Fruit fly (Drosophila melanogaster) whole organism, embryonic: Measurements from ENCODE around the gene CG7766.

ENCODE experiments used
- Blimp-1 ChIP-seq: fragments of 200-800 bp; sonication (Bioruptor generic); optimal IDR thresholded peaks from 3 replicates; lab custom pipeline; 2018; ENCODE audit warnings: missing biosample characterization, missing genetic modification characterization, mild to moderate bottlenecking, moderate library complexity, missing genetic modification reagents
- BtbVII ChIP-seq: fragments of 200-800 bp; sonication (Bioruptor generic); optimal IDR thresholded peaks from 3 replicates; lab custom pipeline; 2017; ENCODE audit warnings: missing biosample characterization, mild to moderate bottlenecking, missing genetic modification characterization
- CG10321 ChIP-seq: fragments of 200-800 bp; sonication (Bioruptor generic); IDR thresholded peaks from 2 replicates; pipeline ENCODE4 v1.3.6; 2022; ENCODE audit warnings: missing biosample characterization, missing genetic modification characterization
- CG10654 ChIP-seq: fragments of 200-800 bp; sonication (Bioruptor generic); optimal IDR thresholded peaks from 2 replicates; lab custom pipeline; 2016; ENCODE audit warnings: missing biosample characterization, missing genetic modification characterization
- CG11093 ChIP-seq: fragments of 200-800 bp; sonication (Bioruptor generic); IDR thresholded peaks from 3 replicates; pipeline ENCODE4 v1.3.6; 2022; ENCODE audit warnings: missing biosample characterization, missing genetic modification characterization
- CG12104 ChIP-seq: fragments of 200-800 bp; sonication (Bioruptor generic); optimal IDR thresholded peaks from 3 replicates; lab custom pipeline; 2016; ENCODE audit warnings: missing biosample characterization, missing genetic modification characterization
- CG14050 ChIP-seq: fragments of 200-800 bp; sonication (Bioruptor generic); IDR thresholded peaks from 3 replicates; pipeline ENCODE4 v1.3.6; 2022; ENCODE audit warnings: missing biosample characterization, missing genetic modification characterization
- CG14860 ChIP-seq: fragments of 200-800 bp; sonication (Bioruptor generic); IDR thresholded peaks from 3 replicates; pipeline ENCODE4 v1.3.6; 2022; ENCODE audit warnings: missing biosample characterization, missing genetic modification characterization; ENCODE audit not compliant: partially characterized antibody
- CG15601 ChIP-seq: fragments of 200-800 bp; sonication (Bioruptor generic); optimal IDR thresholded peaks from 3 replicates; lab custom pipeline; 2019; ENCODE audit warnings: missing biosample characterization, mild to moderate bottlenecking, missing genetic modification characterization, moderate library complexity
- CG1647 ChIP-seq: fragments of 200-800 bp; sonication (Bioruptor generic); optimal IDR thresholded peaks from 3 replicates; lab custom pipeline; 2016; ENCODE audit warnings: missing biosample characterization, missing genetic modification characterization
- CG16813 ChIP-seq: fragments of 200-800 bp; sonication (Bioruptor generic); IDR thresholded peaks from 3 replicates; pipeline ENCODE4 v1.3.6; 2022; ENCODE audit warnings: missing biosample characterization, missing genetic modification characterization; ENCODE audit not compliant: partially characterized antibody
- CG18011 ChIP-seq: fragments of 200-800 bp; sonication (Bioruptor generic); optimal IDR thresholded peaks from 2 replicates; lab custom pipeline; 2017; ENCODE audit warnings: missing biosample characterization, missing genetic modification characterization, mild to moderate bottlenecking, moderate library complexity, missing genotype
- CG1832 ChIP-seq: fragments of 200-800 bp; sonication (Bioruptor generic); optimal IDR thresholded peaks from 2 replicates; lab custom pipeline; 2017; ENCODE audit warnings: missing biosample characterization, mild to moderate bottlenecking, missing genetic modification characterization, inconsistent platforms
- CG18764 ChIP-seq: fragments of 200-800 bp; sonication (Bioruptor generic); optimal IDR thresholded peaks from 3 replicates; lab custom pipeline; 2016; ENCODE audit warnings: missing biosample characterization, missing genetic modification characterization
- CG2889 ChIP-seq: fragments of 200-800 bp; sonication (Bioruptor generic); IDR thresholded peaks from 3 replicates; pipeline ENCODE4 v1.3.6; 2022; ENCODE audit warnings: missing biosample characterization, missing genetic modification characterization
- CG31365 ChIP-seq: fragments of 200-800 bp; sonication (Bioruptor generic); optimal IDR thresholded peaks from 2 replicates; lab custom pipeline; 2018; ENCODE audit warnings: missing biosample characterization, mild to moderate bottlenecking, missing genetic modification characterization
- CG3163 ChIP-seq: fragments of 200-800 bp; sonication (Bioruptor generic); optimal IDR thresholded peaks from 3 replicates; lab custom pipeline; 2016; ENCODE audit warnings: missing biosample characterization, missing genetic modification characterization
- CG42726 ChIP-seq: fragments of 200-800 bp; sonication (Bioruptor generic); IDR thresholded peaks from 2 replicates; pipeline ENCODE4 v1.3.6; 2022; ENCODE audit warnings: missing biosample characterization, missing genetic modification characterization; ENCODE audit not compliant: partially characterized antibody
- CG4282 ChIP-seq: fragments of 200-800 bp; sonication (Bioruptor generic); optimal IDR thresholded peaks from 2 replicates; lab custom pipeline; 2016; ENCODE audit warnings: missing biosample characterization, missing genetic modification characterization
- CG4328 ChIP-seq: fragments of 200-800 bp; sonication (Bioruptor generic); optimal IDR thresholded peaks from 3 replicates; lab custom pipeline; 2017; ENCODE audit warnings: missing biosample characterization, missing genetic modification reagents, missing genetic modification characterization
- CG4854 ChIP-seq: fragments of 200-800 bp; sonication (Bioruptor generic); optimal IDR thresholded peaks from 2 replicates; lab custom pipeline; 2016; ENCODE audit warnings: missing biosample characterization, missing genetic modification characterization, inconsistent platforms
- CG7271 ChIP-seq: fragments of 200-800 bp; sonication (Bioruptor generic); optimal IDR thresholded peaks from 2 replicates; lab custom pipeline; 2018; ENCODE audit warnings: missing biosample characterization, mild to moderate bottlenecking, missing genetic modification characterization, moderate library complexity
- CG7372 ChIP-seq: fragments of 200-800 bp; sonication (Bioruptor generic); IDR thresholded peaks from 2 replicates; pipeline ENCODE4 v1.3.6; 2022; ENCODE audit warnings: missing biosample characterization, missing genetic modification characterization
- CG8290 ChIP-seq, 3 experiments: fragments of 200-800 bp; sonication (Bioruptor generic); optimal IDR thresholded peaks; 2 replicates each; lab custom pipeline; 2016 to 2019; ENCODE audit warnings: missing biosample characterization in 3 of 3, missing genetic modification characterization in 3 of 3, mild to moderate bottlenecking in 2 of 3, moderate library complexity in 1 of 3
- CG9727 ChIP-seq: fragments of 200-800 bp; sonication (Bioruptor generic); optimal IDR thresholded peaks from 3 replicates; lab custom pipeline; 2017; ENCODE audit warnings: missing biosample characterization, mild to moderate bottlenecking, missing genetic modification characterization
- CG9797 ChIP-seq: fragments of 200-800 bp; sonication (Bioruptor generic); optimal IDR thresholded peaks from 3 replicates; lab custom pipeline; 2018; ENCODE audit warnings: missing biosample characterization, mild to moderate bottlenecking, missing genetic modification characterization
- Dfd ChIP-seq, 2 experiments: fragments of >200 bp; optimal IDR thresholded peaks; 2 replicates each; lab custom pipeline; 2017; ENCODE audit warnings: missing biosample characterization in 2 of 2, missing genetic modification characterization in 2 of 2
- Fer3 ChIP-seq: fragments of 200-800 bp; sonication (Bioruptor generic); optimal IDR thresholded peaks from 2 replicates; lab custom pipeline; 2018; ENCODE audit warnings: missing biosample characterization, mild to moderate bottlenecking, missing genetic modification characterization, moderate library complexity
- Hr3 ChIP-seq: fragments of 200-800 bp; sonication (Bioruptor generic); optimal IDR thresholded peaks from 3 replicates; lab custom pipeline; 2016; ENCODE audit warnings: missing biosample characterization, missing genetic modification characterization
- Hr51 ChIP-seq, 2 experiments: fragments of 200-800 bp; sonication (Bioruptor generic); optimal IDR thresholded peaks; 2 replicates in 1 of 2; 3 replicates in 1 of 2; lab custom pipeline; 2016 to 2018; ENCODE audit warnings: missing biosample characterization in 2 of 2, missing genetic modification characterization in 2 of 2, mild to moderate bottlenecking in 1 of 2, moderate library complexity in 1 of 2
- NC2β ChIP-seq: fragments of 200-800 bp; sonication (Bioruptor generic); optimal IDR thresholded peaks from 2 replicates; lab custom pipeline; 2016; ENCODE audit warnings: missing biosample characterization, missing genetic modification characterization
- Six4 ChIP-seq: fragments of 200-800 bp; sonication (Bioruptor generic); optimal IDR thresholded peaks from 2 replicates; lab custom pipeline; 2016; ENCODE audit warnings: missing biosample characterization, missing genetic modification characterization
- Sry-β ChIP-seq: fragments of 200-800 bp; sonication (Bioruptor generic); optimal IDR thresholded peaks from 2 replicates; lab custom pipeline; 2018; ENCODE audit warnings: missing biosample characterization, mild to moderate bottlenecking, missing genetic modification characterization, moderate library complexity
- ash1 ChIP-seq: fragments of 200-800 bp; sonication (Bioruptor generic); optimal IDR thresholded peaks from 2 replicates; lab custom pipeline; 2018; ENCODE audit warnings: missing biosample characterization, mild to moderate bottlenecking, missing genetic modification characterization
- bbx ChIP-seq: fragments of 200-800 bp; sonication (Bioruptor generic); IDR thresholded peaks from 2 replicates; pipeline ENCODE4 v1.3.6; 2022; ENCODE audit warnings: missing biosample characterization, missing genetic modification characterization; ENCODE audit not compliant: partially characterized antibody
- bowl ChIP-seq: fragments of 200-800 bp; sonication (Bioruptor generic); IDR thresholded peaks from 2 replicates; pipeline ENCODE4 v1.3.6; 2022; ENCODE audit warnings: missing biosample characterization, missing genetic modification characterization
- chn ChIP-seq: fragments of 200-800 bp; sonication (Bioruptor generic); optimal IDR thresholded peaks from 2 replicates; lab custom pipeline; 2016; ENCODE audit warnings: missing biosample characterization, missing genetic modification characterization
- dpn ChIP-seq, 2 experiments: fragments of 200-800 bp; sonication (Bioruptor generic); optimal IDR thresholded peaks; 3 replicates each; lab custom pipeline; 2016; ENCODE audit warnings: missing biosample characterization in 2 of 2, missing genetic modification characterization in 2 of 2
- emc ChIP-seq: fragments of 200-800 bp; sonication (Bioruptor generic); optimal IDR thresholded peaks from 2 replicates; lab custom pipeline; 2016; ENCODE audit warnings: missing biosample characterization, missing genetic modification characterization
- en ChIP-seq: fragments of 200-800 bp; sonication (Bioruptor generic); optimal IDR thresholded peaks from 2 replicates; lab custom pipeline; 2016; ENCODE audit warnings: missing biosample characterization, missing genetic modification characterization
- eyg ChIP-seq: fragments of 200-800 bp; sonication (Bioruptor generic); optimal IDR thresholded peaks from 3 replicates; lab custom pipeline; 2016; ENCODE audit warnings: missing biosample characterization, missing genetic modification characterization
- lola ChIP-seq, 3 experiments: fragments of >200 bp in 2 of 3; fragments of 200-800 bp in 1 of 3; sonication (Bioruptor generic) in 1 of 3; optimal IDR thresholded peaks; 2 replicates each; lab custom pipeline; 2017 to 2019; ENCODE audit warnings: missing biosample characterization in 3 of 3, missing genetic modification characterization in 3 of 3, mild to moderate bottlenecking in 1 of 3, moderate library complexity in 1 of 3
- odd ChIP-seq: fragments of 200-800 bp; sonication (Bioruptor generic); optimal IDR thresholded peaks from 2 replicates; lab custom pipeline; 2017; ENCODE audit warnings: missing biosample characterization, mild to moderate bottlenecking, missing genetic modification characterization
- p53 ChIP-seq: fragments of 200-800 bp; sonication (Bioruptor generic); optimal IDR thresholded peaks from 2 replicates; lab custom pipeline; 2016; ENCODE audit warnings: missing biosample characterization, missing genetic modification characterization
- ro ChIP-seq: fragments of 200-800 bp; sonication (Bioruptor generic); IDR thresholded peaks from 2 replicates; pipeline ENCODE4 v1.3.6; 2022; ENCODE audit warnings: missing biosample characterization, missing genetic modification characterization
- sens ChIP-seq: fragments of 200-800 bp; sonication (Bioruptor generic); peaks from one replicate; lab custom pipeline; 2016; ENCODE audit warnings: missing biosample characterization, missing genetic modification characterization
- so ChIP-seq: fragments of 200-800 bp; sonication (Bioruptor generic); IDR thresholded peaks from 3 replicates; pipeline ENCODE4 v1.3.6; 2022; ENCODE audit warnings: missing biosample characterization, missing genetic modification characterization
- ttk ChIP-seq: fragments of 200-800 bp; sonication (Bioruptor generic); IDR thresholded peaks from 2 replicates; pipeline ENCODE4 v2.1.2; 2022; ENCODE audit warnings: missing biosample characterization, missing genetic modification characterization
- tup ChIP-seq: fragments of 200-800 bp; sonication (Bioruptor generic); optimal IDR thresholded peaks from 2 replicates; lab custom pipeline; 2016; ENCODE audit warnings: missing biosample characterization, mild to moderate bottlenecking, missing genetic modification characterization, moderate library complexity
- zen2 ChIP-seq: fragments of 200-800 bp; sonication (Bioruptor generic); IDR thresholded peaks from 3 replicates; pipeline ENCODE4 v1.3.6; 2022; ENCODE audit warnings: missing biosample characterization, missing genetic modification characterization; ENCODE audit not compliant: partially characterized antibody

The CG7766 gene

DNA sequence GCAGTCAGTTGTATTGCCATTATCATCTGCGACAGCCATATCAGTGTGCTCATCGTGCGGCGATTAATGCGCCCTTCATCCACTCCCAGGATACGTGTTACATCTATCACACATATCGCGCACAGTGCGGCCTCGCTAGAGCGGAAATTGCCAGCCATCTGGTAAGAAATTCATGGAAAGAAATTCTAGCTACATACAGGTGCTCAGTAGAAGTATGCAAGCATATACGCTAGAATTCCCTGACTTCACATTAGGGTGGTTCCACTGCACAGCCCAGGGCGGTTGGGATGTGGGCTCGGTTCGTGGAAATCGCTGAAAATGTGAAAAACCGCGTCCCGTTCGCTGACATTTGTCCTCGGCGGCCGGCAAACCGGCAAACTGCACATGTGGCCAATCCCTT lies 37.7 kb upstream of the CG7766 start (continued):
- TF ChIP-seq CG14050 (GFP tag; lab: Robert Waterston, UW) (peak; percentile 75), chn (GFP tag; lab: Kevin White, UChicago) (peak; percentile 78), ro (GFP tag; lab: Robert Waterston, UW) (peak; percentile 80), eyg (GFP tag; lab: Kevin White, UChicago) (no peak), CG2889 (GFP tag; lab: Robert Waterston, UW) (peak; percentile 63; the same call in 2 of the 3 replicates), CG4854 (GFP tag; lab: Kevin White, UChicago) (peak; percentile 58), odd (GFP tag; lab: Kevin White, UChicago) (no peak), bowl (GFP tag; lab: Robert Waterston, UW) (0 out of 2 replicates have a peak, but pooled peaks have one; percentile 48), bbx (GFP tag; lab: Robert Waterston, UW) (no peak), CG42726 (GFP tag; lab: Robert Waterston, UW) (no peak), lola (GFP tag; optimal IDR thresholded peaks at IDR 0.05; lab: Kevin White, UChicago) (peak in 1 of 3 experiments; percentile 67), CG11093 (peak; percentile 80), CG7271 (tag; lab: Kevin White, UChicago) (no peak), CG9797 (GFP tag; lab: Kevin White, UChicago) (no peak), CG12104 (GFP tag; lab: Kevin White, UChicago) (peak; percentile 34), dpn (GFP tag; optimal IDR thresholded peaks at IDR 0.05; lab: Kevin White, UChicago) (peak; percentile 72 to 76), CG4328 (GFP tag; lab: Kevin White, UChicago) (peak; percentile 2), p53 (no peak), CG1832 (no peak), tup (GFP tag; lab: Kevin White, UChicago) (no peak), CG18764 (GFP tag; lab: Kevin White, UChicago) (peak; percentile 13), CG10654 (GFP tag; lab: Kevin White, UChicago) (peak; percentile 64), CG16813 (GFP tag; lab: Robert Waterston, UW) (no peak), emc (GFP tag; lab: Kevin White, UChicago) (no peak), sens (GFP tag; lab: Kevin White, UChicago) (peak; percentile 94), so (peak; percentile 55; the same call in 1 of the 3 replicates), CG9727 (GFP tag; lab: Kevin White, UChicago) (peak; percentile 74), Blimp-1 (GFP tag; lab: Kevin White, UChicago) (peak; percentile 67), Fer3 (peak; percentile 53), CG7372 (peak; percentile 72), Hr51 (GFP tag; optimal IDR thresholded peaks at IDR 0.05; lab: Kevin White, UChicago) (peak; percentile 23 to 60), BtbVII (peak; percentile 18), CG4282 (GFP tag; lab: Kevin White, UChicago) (no peak), CG1647 (GFP tag; lab: Kevin White, UChicago) (no peak), NC2β (GFP tag; lab: Kevin White, UChicago) (peak; percentile 72), ttk (GFP tag; lab: Robert Waterston, UW) (peak; percentile 83), CG31365 (tag; lab: Kevin White, UChicago) (peak; percentile 21), CG15601 (peak; percentile 55), Hr3 (GFP tag; lab: Kevin White, UChicago) (peak; percentile 65), CG8290 (GFP tag; optimal IDR thresholded peaks at IDR 0.05; lab: Kevin White, UChicago) (peak; percentile 61), CG8290 (tag; optimal IDR thresholded peaks at IDR 0.05; lab: Kevin White, UChicago) (peak in 1 of 2 experiments; percentile 8), en (GFP tag; lab: Kevin White, UChicago) (no peak), CG3163 (GFP tag; lab: Kevin White, UChicago) (peak; percentile 14), Dfd (GFP tag; optimal IDR thresholded peaks at IDR 0.05; lab: Kevin White, UChicago) (no peak), CG10321 (no peak), CG14860 (GFP tag; lab: Robert Waterston, UW) (no peak), ash1 (GFP tag; lab: Kevin White, UChicago) (no peak), Sry-β (GFP tag; lab: Kevin White, UChicago) (no peak), CG18011 (GFP tag; lab: Kevin White, UChicago) (no peak), Six4 (GFP tag; lab: Kevin White, UChicago) (peak; percentile 68), zen2 (GFP tag; lab: Robert Waterston, UW) (no peak)
